Worm (Caenorhabditis elegans) whole organism, L3 larva: ENCODE measurements around the gene T13C5.2.

Source experiments
- R02D3.7 ChIP-seq: fragments of 150-350 bp; optimal IDR thresholded peaks from 2 replicates; lab custom pipeline; 2014; ENCODE audit warnings: missing biosample characterization, missing genetic modification characterization
- aly-2 ChIP-seq: fragments of 150-350 bp; optimal IDR thresholded peaks from 2 replicates; lab custom pipeline; 2014; ENCODE audit warnings: missing biosample characterization, missing genetic modification characterization
- ama-1 ChIP-seq: fragments of 150-350 bp; optimal IDR thresholded peaks from 2 replicates; lab custom pipeline; 2018
- ceh-28 ChIP-seq: fragments of 150-350 bp; optimal IDR thresholded peaks from 2 replicates; lab custom pipeline; 2014; ENCODE audit warnings: missing biosample characterization, missing genetic modification reagents, missing genetic modification characterization
- ceh-82 ChIP-seq: fragments of 150-350 bp; optimal IDR thresholded peaks from 2 replicates; lab custom pipeline; 2014; ENCODE audit warnings: missing biosample characterization, missing genetic modification characterization
- ceh-9 ChIP-seq: sonication (generic microtip); optimal IDR thresholded peaks from 2 replicates; lab custom pipeline; 2018; ENCODE audit warnings: missing biosample characterization, missing genetic modification characterization
- daf-12 ChIP-seq: fragments of 150-350 bp; optimal IDR thresholded peaks from 2 replicates; lab custom pipeline; 2014; ENCODE audit warnings: missing biosample characterization, missing genetic modification reagents, missing genetic modification characterization
- egl-27 ChIP-seq: sonication (generic microtip); optimal IDR thresholded peaks from 4 replicates; lab custom pipeline; 2017; ENCODE audit warnings: missing biosample characterization, missing genetic modification reagents, missing genetic modification characterization
- egl-5 ChIP-seq: fragments of 150-350 bp; optimal IDR thresholded peaks from 2 replicates; lab custom pipeline; 2017; ENCODE audit warnings: missing biosample characterization, missing genetic modification reagents, missing genetic modification characterization, inconsistent platforms
- elt-1 ChIP-seq: fragments of 150-350 bp; optimal IDR thresholded peaks from 2 replicates; lab custom pipeline; 2014; ENCODE audit warnings: missing biosample characterization, missing genetic modification characterization
- elt-2 ChIP-seq: sonication (generic microtip); optimal IDR thresholded peaks from 2 replicates; lab custom pipeline; 2016; ENCODE audit warnings: missing genetic modification reagents, mild to moderate bottlenecking, missing genetic modification characterization, missing compliant biosample characterization
- elt-3 ChIP-seq, 3 experiments: fragments of 150-350 bp in 1 of 3; sonication (generic microtip) in 2 of 3; optimal IDR thresholded peaks; 2 replicates in 2 of 3; 4 replicates in 1 of 3; lab custom pipeline; 2014 to 2017; ENCODE audit warnings: missing biosample characterization in 3 of 3, missing genetic modification characterization in 3 of 3
- eor-1 ChIP-seq, 2 experiments: fragments of 150-350 bp; optimal IDR thresholded peaks; 2 replicates each; lab custom pipeline; 2014 to 2018; ENCODE audit warnings: missing biosample characterization in 2 of 2, missing genetic modification characterization in 2 of 2
- fkh-2 ChIP-seq: fragments of 150-350 bp; optimal IDR thresholded peaks from 2 replicates; lab custom pipeline; 2014; ENCODE audit warnings: missing biosample characterization, missing genetic modification reagents, missing genetic modification characterization
- lin-15B ChIP-seq: fragments of 150-350 bp; optimal IDR thresholded peaks from 2 replicates; lab custom pipeline; 2014; ENCODE audit warnings: missing biosample characterization, missing genetic modification characterization
- lin-39 ChIP-seq: fragments of 150-350 bp; optimal IDR thresholded peaks from 2 replicates; lab custom pipeline; 2018; ENCODE audit warnings: missing biosample characterization, missing genetic modification reagents, missing genetic modification characterization
- lsy-12 ChIP-seq: sonication (generic microtip); optimal IDR thresholded peaks from 2 replicates; lab custom pipeline; 2016; ENCODE audit warnings: mild to moderate bottlenecking, missing genetic modification characterization, missing compliant biosample characterization
- mdl-1 ChIP-seq: fragments of 150-350 bp; optimal IDR thresholded peaks from 2 replicates; lab custom pipeline; 2014; ENCODE audit warnings: missing biosample characterization, missing genetic modification characterization
- mml-1 ChIP-seq: fragments of 150-350 bp; sonication (generic microtip); optimal IDR thresholded peaks from 3 replicates; lab custom pipeline; 2014; ENCODE audit warnings: missing biosample characterization, missing genetic modification characterization
- nfya-1 ChIP-seq: sonication (generic microtip); optimal IDR thresholded peaks from 2 replicates; lab custom pipeline; 2017; ENCODE audit warnings: missing genetic modification characterization, mild to moderate bottlenecking, missing compliant biosample characterization, antibody characterized with exemption, moderate library complexity; ENCODE audit not compliant: insufficient read depth
- nhr-11 ChIP-seq: fragments of 150-350 bp; optimal IDR thresholded peaks from 2 replicates; lab custom pipeline; 2014; ENCODE audit warnings: missing biosample characterization, missing genetic modification characterization
- nhr-23 ChIP-seq: fragments of 150-350 bp; optimal IDR thresholded peaks from 2 replicates; lab custom pipeline; 2014; ENCODE audit warnings: missing biosample characterization, missing genetic modification reagents, missing genetic modification characterization
- nhr-237 ChIP-seq: fragments of 150-350 bp; optimal IDR thresholded peaks from 2 replicates; lab custom pipeline; 2014; ENCODE audit warnings: missing biosample characterization, missing genetic modification characterization
- nhr-28 ChIP-seq: fragments of 150-350 bp; optimal IDR thresholded peaks from 2 replicates; lab custom pipeline; 2014; ENCODE audit warnings: missing biosample characterization, missing genetic modification characterization
- nhr-43 ChIP-seq: sonication (generic microtip); optimal IDR thresholded peaks from 2 replicates; lab custom pipeline; 2016; ENCODE audit warnings: mild to moderate bottlenecking, missing genetic modification characterization, missing compliant biosample characterization; ENCODE audit not compliant: poor library complexity, severe bottlenecking
- nhr-67 ChIP-seq: fragments of 150-350 bp; optimal IDR thresholded peaks from 2 replicates; lab custom pipeline; 2014; ENCODE audit warnings: missing biosample characterization, missing genetic modification characterization
- nhr-76 ChIP-seq: fragments of 150-350 bp; sonication (generic microtip); optimal IDR thresholded peaks from 5 replicates; lab custom pipeline; 2014; ENCODE audit warnings: missing biosample characterization, missing genetic modification characterization
- pha-4 ChIP-seq: fragments of 150-350 bp; optimal IDR thresholded peaks from 2 replicates; lab custom pipeline; 2014; ENCODE audit warnings: missing biosample characterization, missing genetic modification reagents, missing genetic modification characterization
- pqm-1 ChIP-seq: fragments of 150-350 bp; optimal IDR thresholded peaks from 2 replicates; lab custom pipeline; 2017; ENCODE audit warnings: missing biosample characterization, missing genetic modification characterization, inconsistent platforms
- sea-2 ChIP-seq: fragments of 150-350 bp; sonication (generic microtip); optimal IDR thresholded peaks from 4 replicates; lab custom pipeline; 2014; ENCODE audit warnings: missing biosample characterization, missing genetic modification reagents, missing genetic modification characterization
- skn-1 ChIP-seq: fragments of 150-350 bp; optimal IDR thresholded peaks from 2 replicates; lab custom pipeline; 2014; ENCODE audit warnings: missing biosample characterization, missing genetic modification characterization
- tbx-2 ChIP-seq: sonication (generic microtip); optimal IDR thresholded peaks from 2 replicates; lab custom pipeline; 2016; ENCODE audit warnings: mild to moderate bottlenecking, missing genetic modification characterization, missing compliant biosample characterization
- unc-62 ChIP-seq: fragments of 150-350 bp; sonication (generic microtip); optimal IDR thresholded peaks from 4 replicates; lab custom pipeline; 2014; ENCODE audit warnings: missing biosample characterization, missing genetic modification reagents, missing genetic modification characterization

T13C5.2 gene

DNA sequence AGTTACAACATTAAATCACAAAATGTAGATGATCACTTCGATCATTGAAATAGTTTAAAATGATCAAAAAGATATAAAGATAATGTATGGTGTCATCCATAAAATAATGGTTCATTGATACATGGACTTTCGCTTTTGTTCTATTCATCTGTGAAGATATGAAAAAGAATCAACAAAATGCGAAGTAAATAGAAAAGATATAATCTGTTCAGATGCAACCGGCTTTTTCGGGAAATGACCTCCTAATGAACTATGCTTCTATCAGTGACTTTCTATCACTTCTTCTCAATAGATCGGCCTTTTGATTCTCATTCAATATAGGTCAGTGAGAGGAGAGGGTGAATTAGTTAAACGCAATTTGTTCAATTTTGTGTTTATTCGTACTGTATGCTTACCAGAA lies 5.8 kb upstream of the T13C5.2 start:
- TF ChIP-seq nhr-43 (tag; lab: Kevin White, UChicago), result peak; percentile 38
- TF ChIP-seq ceh-9 (tag; lab: Kevin White, UChicago), result no peak
- peak; percentile 80 for TF ChIP-seq nhr-23 (tag; lab: Kevin White, UChicago)

- TF ChIP-seq elt-3 (tag; optimal IDR thresholded peaks at IDR 0.05; lab: Kevin White, UChicago) (no peak), nhr-23 (tag; lab: Kevin White, UChicago) (peak; percentile 11)
Measured at ce11 chrX:6180293-6180692, 4.5 kb upstream of the T13C5.2 start, which contains the start of gene T13C5.7. TSS of gene T13C5.7 (plus strand) at chrX:6180593.

- TF ChIP-seq daf-12 (tag; lab: Kevin White, UChicago), result no peak
- no peak for TF ChIP-seq ceh-9 (tag; lab: Kevin White, UChicago)
- no peak for TF ChIP-seq mml-1
- TF ChIP-seq nfya-1 (tag; lab: Kevin White, UChicago), result no peak
- TF ChIP-seq pqm-1, result no peak
- no peak for TF ChIP-seq ama-1 (lab: Kevin White, UChicago)
- TF ChIP-seq R02D3.7, result no peak
- no peak for TF ChIP-seq elt-2 (tag; lab: Kevin White, UChicago)
- no peak for TF ChIP-seq ceh-28 (tag; lab: Kevin White, UChicago)
- TF ChIP-seq fkh-2 (tag; lab: Kevin White, UChicago), result no peak
- no peak for TF ChIP-seq lin-39
- no peak for TF ChIP-seq egl-27 (tag; lab: Kevin White, UChicago)
- TF ChIP-seq lsy-12 (tag; lab: Kevin White, UChicago), result no peak
- no peak for TF ChIP-seq nhr-76 (tag; lab: Kevin White, UChicago)
Measured at ce11 chrX:6187848-6188247, 3.0 kb downstream of the T13C5.2 start, which contains the start of gene T13C5.10. TSS of gene T13C5.10 (plus strand) at chrX:6188148.

- no peak for TF ChIP-seq pha-4
- no peak for TF ChIP-seq mdl-1 (tag; lab: Kevin White, UChicago)
- no peak for TF ChIP-seq elt-3 (tag; optimal IDR thresholded peaks at IDR 0.05; lab: Kevin White, UChicago)
- TF ChIP-seq ceh-82 (tag; lab: Kevin White, UChicago), result no peak
- TF ChIP-seq nhr-237, result no peak
- TF ChIP-seq sea-2 (GFP tag; lab: Kevin White, UChicago), result no peak
- TF ChIP-seq nhr-28 (tag; lab: Kevin White, UChicago), result no peak
- TF ChIP-seq lin-15B (tag; lab: Kevin White, UChicago), result no peak
- TF ChIP-seq R02D3.7, result no peak
- TF ChIP-seq lsy-12 (tag; lab: Kevin White, UChicago), result no peak
Measured at ce11 chrX:6189955-6190354, 5.1 kb downstream of the T13C5.2 start, which contains the start of gene T13C5.9. TSS of gene T13C5.9 (plus strand) at chrX:6190255.

DNA sequence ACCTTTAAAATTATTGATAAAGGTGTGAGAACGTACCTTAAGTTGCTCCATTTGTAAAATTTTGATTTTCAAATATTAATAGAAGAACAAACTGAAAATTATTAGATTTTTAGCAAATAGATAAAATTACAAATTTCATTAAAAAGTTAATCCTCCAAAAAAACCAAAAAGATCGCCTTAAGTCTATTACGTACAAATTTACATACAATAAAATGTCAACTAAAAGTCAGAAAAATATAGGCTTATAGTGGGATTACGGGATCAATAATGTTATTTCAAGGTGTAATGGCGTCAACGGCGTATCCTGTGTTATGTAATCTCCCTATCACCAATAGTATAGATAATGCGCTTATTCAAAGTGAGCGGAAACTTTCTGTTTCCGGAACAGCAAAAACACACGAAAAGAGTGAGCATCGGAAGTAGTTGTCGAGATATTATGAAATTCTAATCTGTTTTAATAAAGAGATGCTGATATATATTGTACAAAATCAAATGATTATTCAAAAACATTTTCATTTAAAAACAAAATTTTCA lies 9.4 kb downstream of the T13C5.2 start, which contains the start of gene ceh-54:
Gene ceh-54, minus strand, starts transcription at position 51 of the 534 bp plus-strand sequence.
- no peak for TF ChIP-seq ceh-9 (tag; lab: Kevin White, UChicago)
- no peak for TF ChIP-seq ceh-28 (tag; lab: Kevin White, UChicago)
- TF ChIP-seq mdl-1 (tag; lab: Kevin White, UChicago), result no peak
- TF ChIP-seq fkh-2 (tag; lab: Kevin White, UChicago), result no peak
- TF ChIP-seq nhr-11, result no peak
- no peak for TF ChIP-seq eor-1 (tag; optimal IDR thresholded peaks at IDR 0.05; lab: Kevin White, UChicago)
- TF ChIP-seq nhr-67 (tag; lab: Kevin White, UChicago), result no peak
- no peak for TF ChIP-seq elt-1 (tag; lab: Kevin White, UChicago)
- TF ChIP-seq skn-1 (tag; lab: Kevin White, UChicago), result no peak
- no peak for TF ChIP-seq nfya-1 (tag; lab: Kevin White, UChicago)
- no peak for TF ChIP-seq tbx-2 (tag; lab: Kevin White, UChicago)
- TF ChIP-seq unc-62 (GFP tag; lab: Kevin White, UChicago), result no peak
- TF ChIP-seq egl-5 (tag; lab: Kevin White, UChicago), result no peak
- no peak for TF ChIP-seq egl-27 (tag; lab: Kevin White, UChicago)
- TF ChIP-seq aly-2 (tag; lab: Kevin White, UChicago), result no peak
